Fruit fly (Drosophila melanogaster): ENCODE results near the gene Coprox.

Coprox gene

dm6 chr2L:6922091-6922753, 42.0 kb upstream of the Coprox start (continued):
- TF ChIP-seq HLH3B (GFP tag; IDR thresholded peaks at IDR 0.05) (peak; percentile 81; the same call in 1 of the 2 replicates), CG4707 (GFP tag; optimal IDR thresholded peaks at IDR 0.05) (no peak), Myb (GFP tag; optimal IDR thresholded peaks at IDR 0.05) (peak; percentile 48), slou (GFP tag; optimal IDR thresholded peaks at IDR 0.05) (no peak), Drgx (GFP tag; IDR thresholded peaks at IDR 0.05) (no peak; the same call in 1 of the 2 replicates), bbx (GFP tag; IDR thresholded peaks at IDR 0.05; ENCODE audit: partially characterized antibody) (no peak), org-1 (GFP tag; optimal IDR thresholded peaks at IDR 0.05) (peak; percentile 48), pfk (GFP tag; optimal IDR thresholded peaks at IDR 0.05) (no peak), Mrtf (GFP tag; IDR thresholded peaks at IDR 0.05) (no peak), Dp (GFP tag; optimal IDR thresholded peaks at IDR 0.05) (no peak), bsh (GFP tag; optimal IDR thresholded peaks at IDR 0.05) (peak; percentile 65 to 85), ara (GFP tag; IDR thresholded peaks at IDR 0.05) (no peak; the same call in 1 of the 2 replicates), Oli (tag; optimal IDR thresholded peaks at IDR 0.05) (no peak), HLHmδ (GFP tag; optimal IDR thresholded peaks at IDR 0.05) (no peak), CG32767 (GFP tag; IDR thresholded peaks at IDR 0.05) (no peak), ham (GFP tag; IDR thresholded peaks at IDR 0.05) (no peak), Optix (GFP tag; IDR thresholded peaks at IDR 0.05) (no peak; the same call in 1 of the 3 replicates), fd3F (GFP tag; optimal IDR thresholded peaks at IDR 0.05) (peak; percentile 34), CG8478 (optimal IDR thresholded peaks at IDR 0.05) (no peak), Ssrp (tag; optimal IDR thresholded peaks at IDR 0.05) (peak; percentile 69), ato (GFP tag; IDR thresholded peaks at IDR 0.05; ENCODE audit: partially characterized antibody) (no peak), sob (GFP tag; IDR thresholded peaks at IDR 0.05) (peak; percentile 74; the same call in 1 of the 2 replicates), CG10366 (GFP tag; IDR thresholded peaks at IDR 0.05) (peak; percentile 80; the same call in 1 of the 2 replicates), CG12659 (GFP tag; optimal IDR thresholded peaks at IDR 0.05) (peak; percentile 52), Ets65A (GFP tag) (peak; percentile 96), CG13624 (GFP tag; optimal IDR thresholded peaks at IDR 0.05) (peak; percentile 62), NK7.1 (GFP tag; optimal IDR thresholded peaks at IDR 0.05) (peak; percentile 33), Lpt (GFP tag; optimal IDR thresholded peaks at IDR 0.05) (no peak), emc (GFP tag; optimal IDR thresholded peaks at IDR 0.05) (peak; percentile 52), dpn (GFP tag; optimal IDR thresholded peaks at IDR 0.05) (peak; percentile 59 to 75), vfl (GFP tag; optimal IDR thresholded peaks at IDR 0.05) (peak; percentile 45), crp (GFP tag; optimal IDR thresholded peaks at IDR 0.05) (no peak), tin (GFP tag; optimal IDR thresholded peaks at IDR 0.05) (peak; percentile 68), so (GFP tag; IDR thresholded peaks at IDR 0.05) (no peak), br (optimal IDR thresholded peaks at IDR 0.05) (no peak), CG8089 (GFP tag; optimal IDR thresholded peaks at IDR 0.05) (peak; percentile 31), Opbp (GFP tag; IDR thresholded peaks at IDR 0.05; ENCODE audit: partially characterized antibody) (no peak), Pdp1 (GFP tag; optimal IDR thresholded peaks at IDR 0.05) (peak in 1 of 2 experiments; percentile 64), D (optimal IDR thresholded peaks at IDR 0.05) (no peak), D (GFP tag; optimal IDR thresholded peaks at IDR 0.05) (peak; percentile 60), CG30403 (GFP tag; optimal IDR thresholded peaks at IDR 0.05) (peak; percentile 74), CG12299 (tag; optimal IDR thresholded peaks at IDR 0.05) (peak; percentile 49), Nf-YB (GFP tag; optimal IDR thresholded peaks at IDR 0.05) (no peak), tap (tag; optimal IDR thresholded peaks at IDR 0.05) (no peak), tx (GFP tag; optimal IDR thresholded peaks at IDR 0.05) (peak; percentile 59), ems (GFP tag; optimal IDR thresholded peaks at IDR 0.05) (peak; percentile 64), CG17612 (GFP tag; IDR thresholded peaks at IDR 0.05) (no peak), ci (GFP tag; IDR thresholded peaks at IDR 0.05) (no peak; the same call in 1 of the 3 replicates), cad (GFP tag; optimal IDR thresholded peaks at IDR 0.05) (no peak), fd64A (GFP tag; optimal IDR thresholded peaks at IDR 0.05) (no peak), peb (GFP tag; IDR thresholded peaks at IDR 0.05) (peak; percentile 45; the same call in 1 of the 2 replicates)
